Worm (Caenorhabditis elegans): ENCODE measurements around the gene T13C5.7.

T13C5.7 gene

ce11 chrX:6194191-6194724 lies 13.9 kb downstream of the T13C5.7 start, which contains the start of gene ceh-54:
ceh-54 (minus strand) TSS chrX:6194241.
- TF ChIP-seq klf-2 (GFP tag; conservative IDR thresholded peaks at IDR 0.05) (no peak), ref-1 (GFP tag; conservative IDR thresholded peaks at IDR 0.05) (no peak), flt-1 (GFP tag; IDR thresholded peaks at IDR 0.05) (no peak), ztf-23 (GFP tag; IDR thresholded peaks at IDR 0.05) (no peak), T22C8.4 (GFP tag; IDR thresholded peaks at IDR 0.05) (no peak), tab-1 (GFP tag; IDR thresholded peaks at IDR 0.05) (no peak), cog-1 (tag; optimal IDR thresholded peaks at IDR 0.05) (no peak), med-1 (GFP tag; optimal IDR thresholded peaks at IDR 0.05; ENCODE audit: insufficient read depth) (no peak), ztf-29 (GFP tag; IDR thresholded peaks at IDR 0.05) (no peak)

DNA sequence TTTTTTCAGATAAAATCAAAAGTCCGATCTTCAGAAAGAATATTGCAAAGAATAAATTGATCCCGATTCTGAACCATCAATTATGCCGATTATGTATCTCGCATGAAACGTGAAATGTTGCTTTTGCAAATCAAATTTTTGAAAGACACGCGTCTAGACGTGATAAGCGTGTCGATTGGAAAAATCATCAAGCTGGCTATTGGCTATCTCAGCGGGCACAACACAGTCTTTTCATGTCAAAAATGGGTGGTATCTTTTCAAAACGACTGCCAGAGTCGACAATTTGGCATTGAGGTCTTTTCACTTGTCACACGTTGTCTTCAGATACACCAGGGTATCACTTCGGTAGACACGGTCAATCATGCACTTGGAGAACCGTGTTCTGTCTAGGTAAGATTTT lies 16.2 kb downstream of the T13C5.7 start, which contains the start of gene daf-9:
Gene daf-9, plus strand, starts transcription at position 301 of the 400 bp plus-strand sequence.
- TF ChIP-seq ztf-29 (GFP tag; IDR thresholded peaks at IDR 0.05) (no peak), med-1 (GFP tag; optimal IDR thresholded peaks at IDR 0.05; ENCODE audit: insufficient read depth) (no peak), ref-1 (GFP tag; conservative IDR thresholded peaks at IDR 0.05) (no peak), tab-1 (GFP tag; IDR thresholded peaks at IDR 0.05) (no peak), klf-2 (GFP tag; conservative IDR thresholded peaks at IDR 0.05) (no peak), flt-1 (GFP tag; IDR thresholded peaks at IDR 0.05) (no peak), ztf-23 (GFP tag; IDR thresholded peaks at IDR 0.05) (no peak), T22C8.4 (GFP tag; IDR thresholded peaks at IDR 0.05) (no peak), cog-1 (tag; optimal IDR thresholded peaks at IDR 0.05) (no peak)

ce11 chrX:6201542-6201941 lies 21.1 kb downstream of the T13C5.7 start:
- TF ChIP-seq ref-1 (GFP tag; conservative IDR thresholded peaks at IDR 0.05) (no peak), med-1 (GFP tag; optimal IDR thresholded peaks at IDR 0.05; ENCODE audit: insufficient read depth) (no peak), T22C8.4 (GFP tag; IDR thresholded peaks at IDR 0.05) (no peak), ztf-23 (GFP tag; IDR thresholded peaks at IDR 0.05) (no peak), klf-2 (GFP tag; conservative IDR thresholded peaks at IDR 0.05) (no peak)

DNA sequence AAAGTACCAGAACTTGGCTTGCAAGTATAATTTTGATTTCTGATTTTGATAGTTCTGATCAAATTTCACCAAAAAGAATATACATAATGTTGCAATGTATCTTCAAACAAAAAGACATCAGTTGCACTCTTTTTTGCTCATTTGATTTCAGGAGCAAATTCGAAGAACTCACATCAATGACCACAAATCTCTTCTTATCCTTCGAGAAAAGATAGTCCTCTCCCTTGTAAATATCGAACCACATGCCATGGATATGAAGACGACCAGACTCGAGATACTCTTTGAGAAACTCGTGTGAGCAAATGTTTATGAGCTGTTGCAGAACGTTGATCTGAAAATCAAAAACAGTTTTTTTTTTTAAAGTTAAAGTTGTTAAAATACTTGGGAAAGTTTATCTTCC lies 22.4 kb downstream of the T13C5.7 start:
- TF ChIP-seq cog-1 (tag; optimal IDR thresholded peaks at IDR 0.05) (no peak), ref-1 (GFP tag; conservative IDR thresholded peaks at IDR 0.05) (no peak), T22C8.4 (GFP tag; IDR thresholded peaks at IDR 0.05) (no peak), tab-1 (GFP tag; IDR thresholded peaks at IDR 0.05) (no peak), klf-2 (GFP tag; conservative IDR thresholded peaks at IDR 0.05) (no peak), ztf-23 (GFP tag; IDR thresholded peaks at IDR 0.05) (no peak), med-1 (GFP tag; optimal IDR thresholded peaks at IDR 0.05; ENCODE audit: insufficient read depth) (no peak), flt-1 (GFP tag; IDR thresholded peaks at IDR 0.05) (no peak)

ce11 chrX:6203315-6203714 lies 22.9 kb downstream of the T13C5.7 start:
- TF ChIP-seq med-1 (GFP tag; optimal IDR thresholded peaks at IDR 0.05; ENCODE audit: insufficient read depth) (no peak), T22C8.4 (GFP tag; IDR thresholded peaks at IDR 0.05) (no peak), ref-1 (GFP tag; conservative IDR thresholded peaks at IDR 0.05) (no peak), cog-1 (tag; optimal IDR thresholded peaks at IDR 0.05) (no peak), ztf-23 (GFP tag; IDR thresholded peaks at IDR 0.05) (no peak), flt-1 (GFP tag; IDR thresholded peaks at IDR 0.05) (no peak), tab-1 (GFP tag; IDR thresholded peaks at IDR 0.05) (no peak)

ce11 chrX:6204696-6205232 lies 24.4 kb downstream of the T13C5.7 start, which contains the start of gene bca-1:
bca-1 (minus strand) TSS chrX:6204746.
- no peak for TF ChIP-seq ztf-23 (GFP tag; IDR thresholded peaks at IDR 0.05)
- no peak for TF ChIP-seq flt-1 (GFP tag; IDR thresholded peaks at IDR 0.05)
- no peak for TF ChIP-seq T22C8.4 (GFP tag; IDR thresholded peaks at IDR 0.05)
- TF ChIP-seq klf-2 (GFP tag; conservative IDR thresholded peaks at IDR 0.05), result no peak
- TF ChIP-seq ztf-29 (GFP tag; IDR thresholded peaks at IDR 0.05), result no peak
- TF ChIP-seq tab-1 (GFP tag; IDR thresholded peaks at IDR 0.05), result no peak
- no peak for TF ChIP-seq med-1 (GFP tag; optimal IDR thresholded peaks at IDR 0.05; ENCODE audit: insufficient read depth)
- no peak for TF ChIP-seq ref-1 (GFP tag; conservative IDR thresholded peaks at IDR 0.05)
- no peak for TF ChIP-seq cog-1 (tag; optimal IDR thresholded peaks at IDR 0.05)

DNA sequence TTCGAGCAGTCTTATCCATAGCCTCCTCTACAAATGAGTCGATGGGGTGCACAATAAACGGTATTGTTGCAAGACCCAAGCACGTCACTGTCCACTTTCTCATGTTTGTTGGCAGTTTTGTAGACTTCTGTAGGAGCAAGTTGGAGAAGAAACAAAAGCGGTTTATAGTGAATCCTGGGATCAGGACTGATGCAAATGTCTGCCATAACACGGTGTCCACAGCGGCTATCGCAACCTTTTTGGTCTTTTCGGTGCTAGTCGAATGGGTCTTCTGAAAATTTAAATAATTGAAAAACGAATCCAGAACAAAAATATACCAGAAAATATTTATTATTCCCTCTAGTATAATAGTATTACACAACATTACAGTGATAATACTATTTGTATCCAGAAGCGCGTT lies 24.9 kb downstream of the T13C5.7 start:
- TF ChIP-seq tab-1 (GFP tag; IDR thresholded peaks at IDR 0.05) (no peak), klf-2 (GFP tag; conservative IDR thresholded peaks at IDR 0.05) (no peak), ref-1 (GFP tag; conservative IDR thresholded peaks at IDR 0.05) (no peak), T22C8.4 (GFP tag; IDR thresholded peaks at IDR 0.05) (no peak), ztf-29 (GFP tag; IDR thresholded peaks at IDR 0.05) (no peak), ztf-23 (GFP tag; IDR thresholded peaks at IDR 0.05) (no peak), cog-1 (tag; optimal IDR thresholded peaks at IDR 0.05) (no peak), med-1 (GFP tag; optimal IDR thresholded peaks at IDR 0.05; ENCODE audit: insufficient read depth) (no peak), flt-1 (GFP tag; IDR thresholded peaks at IDR 0.05) (no peak)

DNA sequence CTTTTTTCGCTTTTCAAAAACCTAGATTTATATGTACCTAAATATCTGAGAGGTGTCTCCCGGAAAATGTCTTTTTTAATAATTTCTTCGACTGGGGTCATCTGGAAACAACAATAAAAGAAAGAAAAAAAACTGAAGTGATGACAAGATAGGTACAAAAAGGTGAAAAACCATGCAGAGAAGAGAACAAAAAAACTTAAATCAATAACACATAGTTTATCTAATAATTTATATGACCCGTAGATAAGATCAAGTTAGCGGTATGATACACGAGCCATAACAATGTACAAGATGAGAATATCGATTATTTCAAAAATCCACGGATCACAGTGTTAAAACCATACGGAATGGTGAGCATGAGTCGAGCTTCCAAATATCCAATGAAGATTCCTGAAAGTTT lies 25.9 kb downstream of the T13C5.7 start, which contains the start of gene mtp-18:
Gene mtp-18, minus strand, starts transcription at position 101 of the 400 bp plus-strand sequence.
- TF ChIP-seq ztf-23 (GFP tag; IDR thresholded peaks at IDR 0.05) (no peak), T22C8.4 (GFP tag; IDR thresholded peaks at IDR 0.05) (no peak), cog-1 (tag; optimal IDR thresholded peaks at IDR 0.05) (no peak), tab-1 (GFP tag; IDR thresholded peaks at IDR 0.05) (no peak), med-1 (GFP tag; optimal IDR thresholded peaks at IDR 0.05; ENCODE audit: insufficient read depth) (no peak), klf-2 (GFP tag; conservative IDR thresholded peaks at IDR 0.05) (no peak), ref-1 (GFP tag; conservative IDR thresholded peaks at IDR 0.05) (no peak), ztf-29 (GFP tag; IDR thresholded peaks at IDR 0.05) (no peak), flt-1 (GFP tag; IDR thresholded peaks at IDR 0.05) (no peak)

ce11 chrX:6207687-6208088 lies 27.3 kb downstream of the T13C5.7 start, which contains the start of gene T13C5.6:
T13C5.6 (minus strand) TSS chrX:6207687.
- TF ChIP-seq ztf-29 (GFP tag; IDR thresholded peaks at IDR 0.05), result peak; percentile 93
- TF ChIP-seq klf-2 (GFP tag; conservative IDR thresholded peaks at IDR 0.05), result peak; percentile 98
- peak; percentile 99 for TF ChIP-seq tab-1 (GFP tag; IDR thresholded peaks at IDR 0.05)
- peak; percentile 74 for TF ChIP-seq med-1 (GFP tag; optimal IDR thresholded peaks at IDR 0.05; ENCODE audit: insufficient read depth)
- TF ChIP-seq cog-1 (tag; optimal IDR thresholded peaks at IDR 0.05), result peak; percentile 94
- peak; percentile 92 for TF ChIP-seq ref-1 (GFP tag; conservative IDR thresholded peaks at IDR 0.05)
- peak; percentile 97 for TF ChIP-seq ztf-23 (GFP tag; IDR thresholded peaks at IDR 0.05)
- peak; percentile 98 for TF ChIP-seq flt-1 (GFP tag; IDR thresholded peaks at IDR 0.05)
- peak; percentile 95 for TF ChIP-seq T22C8.4 (GFP tag; IDR thresholded peaks at IDR 0.05)

Measured in whole organism, midembryonic.